Worm (Caenorhabditis elegans): ENCODE data around the gene ehs-1.

ce11 chrII:5779866-5780265 lies 40.6 kb upstream of the ehs-1 start:
- TF ChIP-seq nhr-237 (tag; optimal IDR thresholded peaks at IDR 0.05) (no peak), zip-8 (tag; optimal IDR thresholded peaks at IDR 0.05) (no peak), elt-3 (tag; optimal IDR thresholded peaks at IDR 0.05) (no peak)

Data from whole organism, mixed stage, embryonic.